Worm (Caenorhabditis elegans) whole organism, midembryonic: ENCODE results near the gene haf-1.

ENCODE experiments used
- cog-1 ChIP-seq: sonication (generic microtip); optimal IDR thresholded peaks from 2 replicates; lab custom pipeline; 2016; ENCODE audit warnings: missing genetic modification characterization, missing compliant biosample characterization
- flt-1 ChIP-seq: fragments of 200-800 bp; sonication (Bioruptor generic); IDR thresholded peaks from 2 replicates; pipeline ENCODE4 v1.3.6; 2022; ENCODE audit warnings: missing genetic modification characterization, missing compliant biosample characterization
- med-1 ChIP-seq: sonication (generic microtip); optimal IDR thresholded peaks from 2 replicates; lab custom pipeline; 2017; ENCODE audit warnings: missing genetic modification characterization, mild to moderate bottlenecking, missing compliant biosample characterization, antibody characterized with exemption, missing genetic modification reagents; ENCODE audit not compliant: insufficient read depth
- ztf-23 ChIP-seq: fragments of 200-800 bp; sonication (Bioruptor generic); IDR thresholded peaks from 2 replicates; pipeline ENCODE4 v1.3.6; 2022; ENCODE audit warnings: missing genetic modification reagents, missing genetic modification characterization, missing compliant biosample characterization

ce11 chrIV:17338920-17339510 is 37.2 kb upstream of the haf-1 start, which contains the start of gene C49C3.10:
- TF ChIP-seq ztf-23 (GFP tag; lab: Robert Waterston, UW) (no peak), flt-1 (no peak), med-1 (GFP tag; lab: Kevin White, UChicago) (no peak), cog-1 (tag; lab: Kevin White, UChicago) (no peak)
